Fruit fly (Drosophila melanogaster): Measurements from ENCODE around the gene Hsp67Bc.
A peak's percentile ranks its signal among the peaks of the same experiment; 100 is the strongest.

The Hsp67Bc gene

DNA sequence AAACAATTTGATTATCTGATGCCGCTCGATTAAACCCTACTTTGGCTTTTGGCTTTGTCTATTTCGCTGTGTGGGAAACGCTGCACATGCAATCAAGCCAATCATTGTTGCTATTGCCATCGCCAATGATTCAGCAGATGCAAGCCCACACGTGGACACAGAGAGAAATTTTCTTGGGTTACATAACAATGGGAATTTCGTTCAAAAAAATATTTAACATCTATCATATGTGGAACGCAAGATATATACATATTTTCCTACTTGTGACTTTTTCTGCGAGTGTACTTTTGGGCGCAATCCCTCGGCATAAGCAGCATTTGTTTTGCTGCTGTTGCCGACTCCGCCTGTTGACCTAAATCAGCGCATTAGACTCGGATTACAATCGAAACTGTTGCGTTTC, 47.0 kb upstream of the Hsp67Bc start (continued):
- TF ChIP-seq CG7786 (GFP tag; optimal IDR thresholded peaks at IDR 0.05) (no peak), HmgD (GFP tag; optimal IDR thresholded peaks at IDR 0.05) (no peak), Awh (GFP tag; IDR thresholded peaks at IDR 0.05) (peak; percentile 56; the same call in 1 of the 2 replicates), CG32532 (GFP tag; IDR thresholded peaks at IDR 0.05) (0 out of 2 replicates have a peak, but pooled peaks have one; percentile 9), CG3726 (GFP tag; IDR thresholded peaks at IDR 0.05) (no peak), sd (tag; optimal IDR thresholded peaks at IDR 0.05) (no peak), Poxn (GFP tag; IDR thresholded peaks at IDR 0.05) (no peak), Med (GFP tag) (peak; percentile 47), Doc3 (GFP tag; IDR thresholded peaks at IDR 0.05; ENCODE audit: partially characterized antibody) (no peak), amos (GFP tag; IDR thresholded peaks at IDR 0.05; ENCODE audit: partially characterized antibody) (no peak), Eip74EF (GFP tag; optimal IDR thresholded peaks at IDR 0.05) (no peak), crol (GFP tag; IDR thresholded peaks at IDR 0.05) (no peak), CG2202 (tag; optimal IDR thresholded peaks at IDR 0.05) (no peak), CG14441 (GFP tag; IDR thresholded peaks at IDR 0.05) (peak; percentile 40), jing (GFP tag; optimal IDR thresholded peaks at IDR 0.05) (no peak), CG12071 (GFP tag; optimal IDR thresholded peaks at IDR 0.05) (no peak), D (optimal IDR thresholded peaks at IDR 0.05) (no peak), D (GFP tag; optimal IDR thresholded peaks at IDR 0.05) (no peak), Opbp (GFP tag; IDR thresholded peaks at IDR 0.05; ENCODE audit: partially characterized antibody) (no peak), CG6765 (GFP tag; optimal IDR thresholded peaks at IDR 0.05) (no peak), CG4707 (GFP tag; optimal IDR thresholded peaks at IDR 0.05) (no peak), CG33557 (GFP tag; optimal IDR thresholded peaks at IDR 0.05) (no peak), CG4404 (GFP tag; IDR thresholded peaks at IDR 0.05) (no peak), aop (GFP tag; IDR thresholded peaks at IDR 0.05) (no peak), gt (GFP tag; IDR thresholded peaks at IDR 0.05) (no peak), pzg (GFP tag; optimal IDR thresholded peaks at IDR 0.05) (no peak), CHES-1-like (GFP tag; optimal IDR thresholded peaks at IDR 0.05) (no peak), CkIIα-i1 (GFP tag; IDR thresholded peaks at IDR 0.05) (no peak), CG16863 (GFP tag; optimal IDR thresholded peaks at IDR 0.05) (no peak), CG4730 (GFP tag; IDR thresholded peaks at IDR 0.05) (no peak), oc (tag; optimal IDR thresholded peaks at IDR 0.05) (no peak), slp2 (GFP tag; optimal IDR thresholded peaks at IDR 0.05) (no peak), dm (GFP tag; optimal IDR thresholded peaks at IDR 0.05) (no peak), CG18011 (GFP tag; optimal IDR thresholded peaks at IDR 0.05) (no peak), CG11085 (GFP tag; IDR thresholded peaks at IDR 0.05) (no peak), GATAe (GFP tag; conservative IDR thresholded peaks at IDR 0.05) (no peak), pan (optimal IDR thresholded peaks at IDR 0.05) (no peak), pan (GFP tag; optimal IDR thresholded peaks at IDR 0.05 in 1 of 2, IDR thresholded peaks at IDR 0.05 in 1 of 2) (peak in 1 of 2 experiments; percentile 64), Asciz (GFP tag; optimal IDR thresholded peaks at IDR 0.05) (no peak), CG13775 (GFP tag; optimal IDR thresholded peaks at IDR 0.05) (no peak), CG15011 (GFP tag; optimal IDR thresholded peaks at IDR 0.05) (no peak), TFAM (GFP tag; optimal IDR thresholded peaks at IDR 0.05) (no peak), CG5245 (GFP tag; optimal IDR thresholded peaks at IDR 0.05) (no peak), CG10321 (GFP tag; IDR thresholded peaks at IDR 0.05) (no peak), Ptx1 (GFP tag; IDR thresholded peaks at IDR 0.05) (0 out of 2 replicates have a peak, but pooled peaks have one; percentile 20), Mad (GFP tag; optimal IDR thresholded peaks at IDR 0.05) (no peak), nerfin-1 (tag; optimal IDR thresholded peaks at IDR 0.05) (no peak), Optix (GFP tag; IDR thresholded peaks at IDR 0.05) (0 out of 3 replicates have a peak, but pooled peaks have one; percentile 33), ems (GFP tag; optimal IDR thresholded peaks at IDR 0.05) (no peak), Dref (GFP tag; IDR thresholded peaks at IDR 0.05) (no peak), CG34224 (GFP tag; IDR thresholded peaks at IDR 0.05; ENCODE audit: partially characterized antibody) (no peak), ewg (GFP tag; optimal IDR thresholded peaks at IDR 0.05) (no peak)

All from whole organism, embryonic.